Fruit fly (Drosophila melanogaster) whole organism, embryonic: ENCODE results near the gene CG42299.

Source experiments
- Asciz ChIP-seq: fragments of 200-800 bp; sonication (Bioruptor generic); optimal IDR thresholded peaks from 2 replicates; lab custom pipeline; 2017; ENCODE audit warnings: missing biosample characterization, mild to moderate bottlenecking, missing genetic modification characterization, missing genetic modification reagents
- CG11723 ChIP-seq: fragments of 200-800 bp; sonication (Bioruptor generic); optimal IDR thresholded peaks from 2 replicates; lab custom pipeline; 2017; ENCODE audit warnings: missing biosample characterization, mild to moderate bottlenecking, missing genetic modification characterization
- CG14710 ChIP-seq: fragments of 200-800 bp; sonication (Bioruptor generic); optimal IDR thresholded peaks from 3 replicates; lab custom pipeline; 2019; ENCODE audit warnings: missing biosample characterization, mild to moderate bottlenecking, missing genetic modification characterization, moderate library complexity
- CG16779 ChIP-seq: fragments of 200-800 bp; sonication (Bioruptor generic); IDR thresholded peaks from 2 replicates; pipeline ENCODE4 v1.3.6; 2022; ENCODE audit warnings: missing biosample characterization, missing genetic modification characterization
- CG2875 ChIP-seq: fragments of 200-800 bp; sonication (Bioruptor generic); optimal IDR thresholded peaks from 2 replicates; lab custom pipeline; 2017; ENCODE audit warnings: missing biosample characterization, mild to moderate bottlenecking, missing genetic modification characterization, missing genetic modification reagents
- CG30403 ChIP-seq: fragments of 200-800 bp; sonication (Bioruptor generic); optimal IDR thresholded peaks from 3 replicates; lab custom pipeline; 2016; ENCODE audit warnings: missing biosample characterization, missing genetic modification characterization
- CG32532 ChIP-seq: fragments of 200-800 bp; sonication (Bioruptor generic); IDR thresholded peaks from 2 replicates; pipeline ENCODE4 v1.3.6; 2022; ENCODE audit warnings: missing biosample characterization, missing genetic modification characterization
- CG32772 ChIP-seq: fragments of 200-800 bp; sonication (Bioruptor generic); IDR thresholded peaks from 2 replicates; pipeline ENCODE4 v1.3.6; 2022; ENCODE audit warnings: missing biosample characterization, missing genetic modification characterization
- CG42726 ChIP-seq: fragments of 200-800 bp; sonication (Bioruptor generic); IDR thresholded peaks from 2 replicates; pipeline ENCODE4 v1.3.6; 2022; ENCODE audit warnings: missing biosample characterization, missing genetic modification characterization; ENCODE audit not compliant: partially characterized antibody
- CG4617 ChIP-seq: fragments of 200-800 bp; sonication (Bioruptor generic); optimal IDR thresholded peaks from 3 replicates; lab custom pipeline; 2016; ENCODE audit warnings: missing biosample characterization, missing genetic modification characterization, borderline replicate concordance
- CG4820 ChIP-seq: fragments of 200-800 bp; sonication (Bioruptor generic); optimal IDR thresholded peaks from 3 replicates; lab custom pipeline; 2016; ENCODE audit warnings: missing biosample characterization, missing genetic modification characterization
- CG6175 ChIP-seq: fragments of 200-800 bp; sonication (Bioruptor generic); IDR thresholded peaks from 3 replicates; pipeline ENCODE4 v1.3.6; 2022; ENCODE audit warnings: missing biosample characterization, missing genetic modification characterization
- CG6683 ChIP-seq: fragments of 200-800 bp; sonication (Bioruptor generic); optimal IDR thresholded peaks from 2 replicates; lab custom pipeline; 2017; ENCODE audit warnings: missing biosample characterization, mild to moderate bottlenecking, missing genetic modification characterization, missing genetic modification reagents
- CG8388 ChIP-seq: fragments of 200-800 bp; sonication (Bioruptor generic); optimal IDR thresholded peaks from 2 replicates; lab custom pipeline; 2019; ENCODE audit warnings: missing biosample characterization, mild to moderate bottlenecking, missing genetic modification characterization, moderate library complexity
- CG9797 ChIP-seq: fragments of 200-800 bp; sonication (Bioruptor generic); optimal IDR thresholded peaks from 3 replicates; lab custom pipeline; 2018; ENCODE audit warnings: missing biosample characterization, mild to moderate bottlenecking, missing genetic modification characterization
- CG9932 ChIP-seq: fragments of 200-800 bp; sonication (Bioruptor generic); IDR thresholded peaks from 2 replicates; pipeline ENCODE4 v1.3.6; 2022; ENCODE audit warnings: missing biosample characterization, missing genetic modification characterization
- CHES-1-like ChIP-seq: fragments of 200-800 bp; sonication (Bioruptor generic); optimal IDR thresholded peaks from 2 replicates; lab custom pipeline; 2016; ENCODE audit warnings: missing biosample characterization, missing genetic modification characterization
- Camta ChIP-seq: fragments of 200-800 bp; sonication (Bioruptor generic); optimal IDR thresholded peaks from 2 replicates; lab custom pipeline; 2016; ENCODE audit warnings: missing biosample characterization, missing genetic modification characterization
- Chrac-16 ChIP-seq: fragments of 200-800 bp; sonication (Bioruptor generic); optimal IDR thresholded peaks from 3 replicates; lab custom pipeline; 2016; ENCODE audit warnings: missing biosample characterization, missing genetic modification characterization
- Dip2 ChIP-seq: fragments of 200-800 bp; sonication (Bioruptor generic); IDR thresholded peaks from 2 replicates; pipeline ENCODE4 v1.3.6; 2022; ENCODE audit warnings: missing biosample characterization, missing genetic modification characterization
- Eip74EF ChIP-seq, 2 experiments: fragments of 200-800 bp in 1 of 2; fragments of >200 bp in 1 of 2; sonication (Bioruptor generic) in 1 of 2; optimal IDR thresholded peaks; 2 replicates each; lab custom pipeline; 2017 to 2019; ENCODE audit warnings: missing biosample characterization in 2 of 2, missing genetic modification characterization in 2 of 2, mild to moderate bottlenecking in 1 of 2, moderate library complexity in 1 of 2
- Lhr ChIP-seq: fragments of 200-800 bp; sonication (Bioruptor generic); optimal IDR thresholded peaks from 3 replicates; lab custom pipeline; 2017; ENCODE audit warnings: mild to moderate bottlenecking, missing biosample characterization, missing genetic modification reagents, missing genetic modification characterization
- MESR4 ChIP-seq: fragments of 200-800 bp; sonication (Bioruptor generic); optimal IDR thresholded peaks from 2 replicates; lab custom pipeline; 2018; ENCODE audit warnings: missing biosample characterization, mild to moderate bottlenecking, missing genetic modification characterization, moderate library complexity
- NC2β ChIP-seq: fragments of 200-800 bp; sonication (Bioruptor generic); optimal IDR thresholded peaks from 2 replicates; lab custom pipeline; 2016; ENCODE audit warnings: missing biosample characterization, missing genetic modification characterization
- Ravus ChIP-seq: fragments of 200-800 bp; sonication (Bioruptor generic); IDR thresholded peaks from 2 replicates; pipeline ENCODE4 v1.3.6; 2022; ENCODE audit warnings: missing biosample characterization, missing genetic modification characterization
- Sox102F ChIP-seq: fragments of 200-800 bp; sonication (Bioruptor generic); optimal IDR thresholded peaks from 2 replicates; lab custom pipeline; 2018; ENCODE audit warnings: missing biosample characterization, mild to moderate bottlenecking, missing genetic modification characterization, moderate library complexity
- Sry-δ ChIP-seq: fragments of 200-800 bp; sonication (Bioruptor generic); optimal IDR thresholded peaks from 2 replicates; lab custom pipeline; 2016; ENCODE audit warnings: missing biosample characterization, missing genetic modification characterization
- Xrp1 ChIP-seq: fragments of 200-800 bp; sonication (Bioruptor generic); IDR thresholded peaks from 2 replicates; pipeline ENCODE4 v1.3.6; 2022; ENCODE audit warnings: missing biosample characterization, missing genetic modification characterization
- bsh ChIP-seq, 2 experiments: fragments of 200-800 bp; sonication (Bioruptor generic); optimal IDR thresholded peaks; 2 replicates each; lab custom pipeline; 2017 to 2018; ENCODE audit warnings: mild to moderate bottlenecking in 2 of 2, missing biosample characterization in 2 of 2, missing genetic modification characterization in 2 of 2, moderate library complexity in 1 of 2
- chm ChIP-seq: fragments of 200-800 bp; sonication (Bioruptor generic); IDR thresholded peaks from 2 replicates; pipeline ENCODE4 v1.3.6; 2022; ENCODE audit warnings: missing biosample characterization, missing genetic modification characterization
- dm ChIP-seq: fragments of 200-800 bp; sonication (Bioruptor generic); optimal IDR thresholded peaks from 3 replicates; lab custom pipeline; 2016; ENCODE audit warnings: missing biosample characterization, missing genetic modification characterization
- emc ChIP-seq: fragments of 200-800 bp; sonication (Bioruptor generic); optimal IDR thresholded peaks from 2 replicates; lab custom pipeline; 2016; ENCODE audit warnings: missing biosample characterization, missing genetic modification characterization
- ems ChIP-seq: fragments of 200-800 bp; sonication (Bioruptor generic); optimal IDR thresholded peaks from 3 replicates; lab custom pipeline; 2016; ENCODE audit warnings: missing biosample characterization, missing genetic modification characterization
- exex ChIP-seq: fragments of 200-800 bp; sonication (Bioruptor generic); optimal IDR thresholded peaks from 4 replicates; lab custom pipeline; 2018; ENCODE audit warnings: missing biosample characterization, mild to moderate bottlenecking, missing genetic modification characterization, moderate library complexity
- fd3F ChIP-seq: fragments of 200-800 bp; sonication (Bioruptor generic); optimal IDR thresholded peaks from 2 replicates; lab custom pipeline; 2018; ENCODE audit warnings: missing biosample characterization, mild to moderate bottlenecking, missing genetic modification characterization, moderate library complexity
- ham ChIP-seq: fragments of 200-800 bp; sonication (Bioruptor generic); IDR thresholded peaks from 2 replicates; pipeline ENCODE4 v1.3.6; 2022; ENCODE audit warnings: missing biosample characterization, missing genetic modification characterization
- knrl ChIP-seq: fragments of 200-800 bp; sonication (Bioruptor generic); IDR thresholded peaks from 3 replicates; pipeline ENCODE4 v1.3.6; 2022; ENCODE audit warnings: missing biosample characterization, missing genetic modification characterization; ENCODE audit not compliant: partially characterized antibody
- lov ChIP-seq, 2 experiments: fragments of 200-800 bp in 1 of 2; fragments of >200 bp in 1 of 2; sonication (Bioruptor generic) in 1 of 2; IDR thresholded peaks in 1 of 2; optimal IDR thresholded peaks in 1 of 2; 2 replicates in 1 of 2; 3 replicates in 1 of 2; pipeline versions ENCODE4 v1.3.6 to Lab custom; 2017 to 2022; ENCODE audit warnings: missing biosample characterization in 1 of 2, missing genetic modification characterization in 1 of 2
- mld ChIP-seq: fragments of 200-800 bp; sonication (Bioruptor generic); IDR thresholded peaks from 3 replicates; pipeline ENCODE4 v1.3.6; 2022; ENCODE audit warnings: missing biosample characterization, missing genetic modification characterization; ENCODE audit not compliant: partially characterized antibody
- pan ChIP-seq, 4 experiments: fragments of >200 bp in 3 of 4; fragments of 200-800 bp in 1 of 4; sonication (Bioruptor generic) in 1 of 4; optimal IDR thresholded peaks in 3 of 4; IDR thresholded peaks in 1 of 4; 2 replicates each; pipeline versions ENCODE4 v1.3.6 to Lab custom; 2017 to 2022; ENCODE audit warnings: missing biosample characterization in 2 of 4, missing genetic modification characterization in 2 of 4, mixed read lengths in 1 of 4
- pfk ChIP-seq: fragments of 200-800 bp; sonication (Bioruptor generic); optimal IDR thresholded peaks from 2 replicates; lab custom pipeline; 2018; ENCODE audit warnings: missing biosample characterization, mild to moderate bottlenecking, missing genetic modification characterization, moderate library complexity
- pzg ChIP-seq: fragments of 200-800 bp; sonication (Bioruptor generic); optimal IDR thresholded peaks from 3 replicates; lab custom pipeline; 2018; ENCODE audit warnings: missing biosample characterization, mild to moderate bottlenecking, missing genetic modification characterization, moderate library complexity
- repo ChIP-seq: fragments of 200-800 bp; sonication (Bioruptor generic); optimal IDR thresholded peaks from 2 replicates; lab custom pipeline; 2016; ENCODE audit warnings: missing biosample characterization, missing genetic modification characterization
- sima ChIP-seq: fragments of 200-800 bp; sonication (Bioruptor generic); optimal IDR thresholded peaks from 2 replicates; lab custom pipeline; 2016; ENCODE audit warnings: missing biosample characterization, missing genetic modification characterization
- tx ChIP-seq: fragments of 200-800 bp; sonication (Bioruptor generic); optimal IDR thresholded peaks from 2 replicates; lab custom pipeline; 2016; ENCODE audit warnings: missing biosample characterization, missing genetic modification characterization
- vvl ChIP-seq: fragments of 200-800 bp; sonication (Bioruptor generic); IDR thresholded peaks from 2 replicates; pipeline ENCODE4 v1.3.6; 2022; ENCODE audit warnings: missing biosample characterization, missing genetic modification characterization
- zen ChIP-seq: fragments of 200-800 bp; sonication (Bioruptor generic); optimal IDR thresholded peaks from 3 replicates; lab custom pipeline; 2018; ENCODE audit warnings: missing biosample characterization, mild to moderate bottlenecking, missing genetic modification characterization, moderate library complexity
- zfh1 ChIP-seq: fragments of 200-800 bp; sonication (Bioruptor generic); IDR thresholded peaks from 3 replicates; pipeline ENCODE4 v1.3.6; 2022; ENCODE audit warnings: missing biosample characterization, missing genetic modification characterization

Gene CG42299

DNA sequence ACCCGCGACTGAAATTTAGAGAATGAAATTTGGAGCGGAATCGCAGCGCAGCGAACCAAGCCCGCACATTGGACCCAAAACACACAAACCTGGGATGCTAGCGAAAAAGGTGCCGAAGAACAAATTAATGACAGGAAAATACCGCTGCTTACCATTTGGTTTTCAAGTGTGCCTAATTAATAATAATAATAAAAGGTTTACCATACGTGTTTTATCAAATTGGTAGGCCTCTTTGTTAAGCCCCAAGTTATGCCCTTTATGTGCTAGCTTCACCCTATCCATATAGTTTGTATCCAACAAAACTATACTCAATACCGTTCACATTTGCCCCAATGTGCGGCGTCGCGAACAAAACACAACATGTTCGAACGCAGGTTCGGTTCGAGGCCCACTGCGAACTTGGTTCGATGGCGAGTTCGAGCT lies 21.2 kb downstream of the CG42299 start, which contains the start of gene Ac13E (continued):
- TF ChIP-seq CG9797 (GFP tag; lab: Kevin White, UChicago) (peak; percentile 18), exex (peak; percentile 56), lov (optimal IDR thresholded peaks at IDR 0.05; lab: Kevin White, UChicago) (no peak), lov (GFP tag; IDR thresholded peaks at IDR 0.05; lab: Robert Waterston, UW) (0 out of 3 replicates have a peak, but pooled peaks have one; percentile 29), pfk (GFP tag; lab: Kevin White, UChicago) (peak; percentile 38), Lhr (peak; percentile 72), zfh1 (GFP tag; lab: Robert Waterston, UW) (peak; percentile 87), repo (GFP tag; lab: Kevin White, UChicago) (peak; percentile 52), ems (GFP tag; lab: Kevin White, UChicago) (peak; percentile 91), CG2875 (GFP tag; lab: Kevin White, UChicago) (peak; percentile 89), dm (GFP tag; lab: Kevin White, UChicago) (peak; percentile 70), emc (GFP tag; lab: Kevin White, UChicago) (no peak), CG8388 (GFP tag; lab: Kevin White, UChicago) (peak; percentile 85), MESR4 (GFP tag; lab: Kevin White, UChicago) (no peak), mld (peak; percentile 15; the same call in 1 of the 3 replicates), Camta (GFP tag; lab: Kevin White, UChicago) (peak; percentile 73), Chrac-16 (peak; percentile 93), ham (GFP tag; lab: Robert Waterston, UW) (peak; percentile 52; the same call in 1 of the 2 replicates), CG6175 (GFP tag; lab: Robert Waterston, UW) (peak; percentile 66; the same call in 2 of the 3 replicates), Sox102F (GFP tag; lab: Kevin White, UChicago) (peak; percentile 85), CG30403 (GFP tag; lab: Kevin White, UChicago) (peak; percentile 93), Ravus (GFP tag; lab: Robert Waterston, UW) (peak; percentile 30), CG14710 (tag; lab: Kevin White, UChicago) (peak; percentile 86), Asciz (GFP tag; lab: Kevin White, UChicago) (peak; percentile 69), CG6683 (peak; percentile 83), Eip74EF (GFP tag; optimal IDR thresholded peaks at IDR 0.05; lab: Kevin White, UChicago) (peak in 1 of 2 experiments; percentile 88), CHES-1-like (peak; percentile 74), fd3F (peak; percentile 84), CG4617 (GFP tag; lab: Kevin White, UChicago) (peak; percentile 49), CG16779 (GFP tag; lab: Robert Waterston, UW) (0 out of 2 replicates have a peak, but pooled peaks have one; percentile 33), chm (GFP tag; lab: Robert Waterston, UW) (peak; percentile 47; the same call in 1 of the 2 replicates), pan (optimal IDR thresholded peaks at IDR 0.05; lab: Kevin White, UChicago) (no peak), pan (GFP tag; optimal IDR thresholded peaks at IDR 0.05 in 1 of 2, IDR thresholded peaks at IDR 0.05 in 1 of 2) (peak in 1 of 2 experiments; percentile 87), CG4820 (GFP tag; lab: Kevin White, UChicago) (peak; percentile 81), vvl (GFP tag; lab: Robert Waterston, UW) (peak; percentile 91), CG32772 (peak; percentile 82), CG9932 (GFP tag; lab: Robert Waterston, UW) (peak; percentile 90), tx (GFP tag; lab: Kevin White, UChicago) (peak; percentile 75), Xrp1 (peak; percentile 93), NC2β (GFP tag; lab: Kevin White, UChicago) (peak; percentile 79), Dip2 (no peak), CG32532 (GFP tag; lab: Robert Waterston, UW) (peak; percentile 87), Sry-δ (peak; percentile 9), bsh (GFP tag; optimal IDR thresholded peaks at IDR 0.05; lab: Kevin White, UChicago) (peak; percentile 89 to 90), CG42726 (GFP tag; lab: Robert Waterston, UW) (peak; percentile 48; the same call in 1 of the 2 replicates), sima (GFP tag; lab: Kevin White, UChicago) (peak; percentile 15), knrl (peak; percentile 68; the same call in 2 of the 3 replicates), CG11723 (GFP tag; lab: Kevin White, UChicago) (peak; percentile 88), pzg (no peak), zen (tag; lab: Kevin White, UChicago) (peak; percentile 83)
